Worm (Caenorhabditis elegans): ENCODE results near the gene tsct-1.

- TF ChIP-seq him-1 (tag; optimal IDR thresholded peaks at IDR 0.05) = no peak
- TF ChIP-seq dao-5 (tag; optimal IDR thresholded peaks at IDR 0.05) = no peak
Measured at ce11 chrX:12479027-12479426, 45.1 kb downstream of the tsct-1 start.

All from whole organism, L4/young adult.